Worm (Caenorhabditis elegans) whole organism, L4/young adult: ENCODE results near the gene nlp-2.

ENCODE experiments used
- W03F9.2 ChIP-seq: fragments of 150-350 bp; optimal IDR thresholded peaks from 2 replicates; lab custom pipeline; 2014; ENCODE audit warnings: missing biosample characterization, missing genetic modification characterization
- dao-5 ChIP-seq: sonication (generic microtip); optimal IDR thresholded peaks from 2 replicates; lab custom pipeline; 2016; ENCODE audit warnings: missing genotype, missing genetic modification characterization, moderate library complexity, missing compliant biosample characterization
- him-1 ChIP-seq: sonication (generic microtip); optimal IDR thresholded peaks from 2 replicates; lab custom pipeline; 2016; ENCODE audit warnings: missing genotype, missing genetic modification reagents, missing genetic modification characterization, missing compliant biosample characterization

nlp-2 gene

DNA sequence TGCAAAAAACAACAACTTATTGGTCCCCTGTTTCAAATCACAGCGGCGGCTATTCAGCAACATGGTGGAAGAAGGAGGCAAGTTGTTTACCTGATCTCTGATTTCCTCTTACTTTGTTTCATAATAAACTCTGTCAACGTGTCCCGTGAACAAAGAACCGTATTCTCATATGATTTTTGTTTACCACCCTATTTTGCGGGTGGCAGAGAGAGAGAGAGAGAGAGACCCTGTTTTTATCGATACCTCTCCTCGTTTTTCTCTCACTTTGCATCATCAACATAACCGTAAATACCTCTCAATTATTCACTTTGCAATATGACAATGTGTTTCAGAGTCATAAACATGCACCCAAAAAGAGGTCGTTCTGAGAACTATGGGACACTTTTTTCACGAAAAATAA lies 27.1 kb downstream of the nlp-2 start:
- TF ChIP-seq him-1 (tag; lab: Kevin White, UChicago) (no peak), W03F9.2 (tag; lab: Kevin White, UChicago) (no peak), dao-5 (tag; lab: Kevin White, UChicago) (no peak)

DNA sequence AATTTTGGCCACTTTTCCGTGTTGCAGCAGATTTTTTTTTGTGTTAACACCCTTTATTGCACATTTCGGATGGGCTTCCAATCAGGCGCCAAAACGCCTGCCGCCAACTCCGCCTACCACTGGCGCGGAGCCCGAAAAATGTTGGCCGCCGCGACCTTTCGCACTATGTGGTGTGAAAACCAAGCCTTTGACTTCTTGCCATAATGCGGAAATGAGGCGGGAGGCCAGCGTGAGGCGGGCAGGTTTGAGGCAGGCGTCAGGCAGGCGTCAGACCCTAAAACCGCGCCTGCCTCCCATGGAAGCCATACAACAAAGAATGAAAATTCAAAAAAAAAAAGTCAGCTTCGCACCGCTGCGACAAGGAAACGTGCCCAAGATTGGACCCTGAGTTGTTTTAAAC lies 27.7 kb downstream of the nlp-2 start:
- no peak for TF ChIP-seq him-1 (tag; lab: Kevin White, UChicago)
- no peak for TF ChIP-seq W03F9.2 (tag; lab: Kevin White, UChicago)

DNA sequence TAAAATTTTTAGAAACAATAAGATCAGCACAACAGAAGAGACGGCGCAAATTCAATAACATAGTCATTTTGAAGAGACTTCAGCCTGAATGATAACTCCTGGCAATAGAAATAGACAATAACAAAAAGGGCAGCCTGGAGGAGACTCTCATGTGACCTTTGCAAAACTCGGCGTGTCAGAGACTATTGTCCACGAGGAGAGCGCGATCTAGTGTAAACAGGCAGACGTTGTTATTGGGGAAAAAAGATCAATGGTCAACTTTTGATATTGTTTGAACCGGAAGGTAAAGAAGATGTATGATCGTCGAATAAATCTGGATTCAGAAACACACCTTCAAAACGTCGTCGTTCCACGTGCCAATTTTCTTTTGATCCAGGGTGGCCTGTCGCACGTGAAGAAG lies 28.4 kb downstream of the nlp-2 start:
- TF ChIP-seq him-1 (tag; lab: Kevin White, UChicago): no peak
- TF ChIP-seq dao-5 (tag; lab: Kevin White, UChicago): no peak
- no peak for TF ChIP-seq W03F9.2 (tag; lab: Kevin White, UChicago)

DNA sequence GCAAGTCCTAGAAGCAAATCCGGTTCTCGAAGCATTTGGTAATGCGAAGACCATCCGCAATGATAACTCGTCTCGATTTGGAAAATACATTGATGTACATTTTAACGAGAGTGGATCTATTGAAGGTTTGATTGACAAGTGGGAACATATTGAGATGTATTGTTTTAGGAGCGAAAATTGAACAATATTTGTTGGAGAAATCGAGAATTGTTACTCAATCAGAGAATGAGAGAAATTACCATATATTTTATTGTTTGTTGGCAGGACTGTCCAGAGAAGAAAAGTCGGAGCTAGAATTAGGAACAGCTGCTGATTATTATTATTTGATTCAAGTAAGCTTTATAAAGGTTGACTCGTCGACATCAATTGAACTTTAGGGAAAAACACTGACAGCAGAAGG lies 40.1 kb downstream of the nlp-2 start:
- no peak for TF ChIP-seq dao-5 (tag; lab: Kevin White, UChicago)
- no peak for TF ChIP-seq him-1 (tag; lab: Kevin White, UChicago)
- no peak for TF ChIP-seq W03F9.2 (tag; lab: Kevin White, UChicago)

DNA sequence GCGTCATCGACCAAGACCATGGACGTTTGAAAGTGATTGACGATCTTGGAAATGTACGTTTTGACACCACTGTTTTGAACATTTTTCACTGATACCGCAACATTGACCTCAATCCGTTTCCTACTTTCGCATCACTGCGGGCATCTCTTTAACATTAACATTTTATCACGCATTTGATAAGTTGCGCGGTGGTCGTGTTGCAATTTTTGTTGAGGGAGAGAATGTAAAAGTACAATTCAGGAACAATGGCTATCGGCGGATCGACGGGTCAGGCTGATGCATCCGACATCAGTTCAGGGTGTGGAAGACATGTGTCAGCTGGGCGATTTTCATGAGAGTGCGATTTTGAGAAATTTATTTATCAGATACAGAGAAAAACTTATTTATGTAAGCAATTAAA lies 41.3 kb downstream of the nlp-2 start:
- no peak for TF ChIP-seq W03F9.2 (tag; lab: Kevin White, UChicago)
- TF ChIP-seq him-1 (tag; lab: Kevin White, UChicago): no peak
- TF ChIP-seq dao-5 (tag; lab: Kevin White, UChicago): no peak

DNA sequence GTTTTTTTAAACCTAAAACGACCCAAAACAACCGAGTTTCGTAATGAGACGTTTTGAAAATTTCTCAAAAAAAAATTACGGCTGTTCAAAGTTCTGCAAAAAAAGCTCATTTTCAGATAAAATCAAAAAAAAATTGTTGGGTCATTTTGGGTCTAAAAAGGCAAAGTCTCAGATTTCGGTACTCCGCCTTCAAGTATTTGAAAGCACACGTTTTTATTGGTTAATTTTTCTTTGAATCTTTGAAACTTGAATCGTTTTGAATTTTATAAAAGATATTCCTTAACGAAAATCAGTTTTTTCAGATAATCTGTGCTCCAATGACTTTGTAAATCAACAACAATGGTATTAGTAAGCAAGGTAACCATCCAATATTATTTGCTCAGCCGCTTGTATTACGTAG lies 41.8 kb downstream of the nlp-2 start, which contains the start of gene hum-6:
TSS of gene hum-6 (plus strand) at position 301 of the 400 bp plus-strand sequence.
- TF ChIP-seq dao-5 (tag; lab: Kevin White, UChicago) (no peak), W03F9.2 (tag; lab: Kevin White, UChicago) (no peak), him-1 (tag; lab: Kevin White, UChicago) (no peak)

DNA sequence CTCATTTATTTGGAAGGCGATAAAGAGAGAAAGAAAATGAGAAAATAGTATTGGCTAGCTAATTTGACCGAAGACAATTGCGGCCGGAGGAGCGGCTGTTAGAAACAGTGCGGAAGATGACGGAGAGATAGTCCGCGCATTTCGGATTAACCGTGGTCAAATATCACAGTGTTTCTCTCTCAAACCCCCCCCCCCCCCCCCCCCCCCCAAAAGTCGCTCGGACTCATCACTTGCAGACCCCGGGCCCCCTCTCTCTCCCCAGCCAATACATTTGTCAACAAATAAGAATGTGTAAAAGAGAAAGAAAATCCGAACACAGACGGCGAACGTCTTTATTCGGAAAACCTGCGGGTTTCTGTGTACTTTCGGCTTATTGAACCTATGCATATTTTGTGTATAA lies 42.7 kb downstream of the nlp-2 start:
- TF ChIP-seq W03F9.2 (tag; lab: Kevin White, UChicago) (no peak), him-1 (tag; lab: Kevin White, UChicago) (no peak), dao-5 (tag; lab: Kevin White, UChicago) (no peak)

DNA sequence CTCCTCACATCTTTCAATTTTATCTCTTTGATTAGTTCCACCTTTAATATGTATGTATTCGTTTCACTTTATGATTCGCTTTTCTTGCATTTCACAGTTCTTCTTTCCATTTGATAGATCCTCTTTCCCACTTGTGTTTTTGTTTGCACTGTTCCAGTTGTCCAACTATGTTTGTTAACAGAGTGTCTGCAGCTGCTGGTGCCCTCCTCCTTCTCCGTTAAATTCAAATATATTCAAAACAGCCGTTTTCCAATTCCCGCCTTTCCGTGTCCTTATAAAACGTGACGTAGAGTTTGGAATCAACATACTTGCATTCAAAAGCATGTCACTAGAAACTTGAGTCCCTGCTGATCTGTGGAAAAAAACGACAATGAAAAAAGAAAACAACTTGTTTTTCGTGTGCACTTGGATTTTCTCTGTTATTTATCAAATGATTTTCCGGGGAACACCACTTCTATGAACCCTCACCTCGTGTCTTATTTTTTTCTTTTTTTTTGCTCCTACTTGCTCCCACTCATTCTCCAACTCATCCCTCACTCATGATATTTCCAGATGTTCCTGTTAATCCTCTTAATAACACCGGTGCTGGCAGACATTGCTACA lies 50.3 kb downstream of the nlp-2 start, which contains the start of gene T10H10.2:
TSS of gene T10H10.2 (plus strand) at position 553 of the 603 bp plus-strand sequence.
- TF ChIP-seq dao-5 (tag; lab: Kevin White, UChicago) (no peak), W03F9.2 (tag; lab: Kevin White, UChicago) (no peak), him-1 (tag; lab: Kevin White, UChicago) (no peak)
